Worm (Caenorhabditis elegans) whole organism, mixed stage, embryonic: ENCODE results near the gene ZK622.1.
A peak's percentile ranks its signal among the peaks of the same experiment; 100 is the strongest.

Source experiments
- bed-3 ChIP-seq: fragments of 200-800 bp; sonication (Bioruptor generic); optimal IDR thresholded peaks from 3 replicates; lab custom pipeline; 2018; ENCODE audit warnings: mild to moderate bottlenecking, missing genetic modification characterization, moderate library complexity, missing compliant biosample characterization
- blmp-1 ChIP-seq: fragments of 150-350 bp; optimal IDR thresholded peaks from 2 replicates; lab custom pipeline; 2014; ENCODE audit warnings: missing biosample characterization, missing genetic modification characterization
- ceh-39 ChIP-seq: fragments of 150-350 bp; optimal IDR thresholded peaks from 2 replicates; lab custom pipeline; 2014; ENCODE audit warnings: missing biosample characterization, missing genetic modification characterization
- ceh-43 ChIP-seq: fragments of 200-800 bp; sonication (Bioruptor generic); optimal IDR thresholded peaks from 2 replicates; lab custom pipeline; 2018; ENCODE audit warnings: mild to moderate bottlenecking, missing genetic modification characterization, moderate library complexity, missing compliant biosample characterization
- ceh-83 ChIP-seq: fragments of 200-800 bp; sonication (Bioruptor generic); optimal IDR thresholded peaks from 2 replicates; lab custom pipeline; 2018; ENCODE audit warnings: mild to moderate bottlenecking, missing genetic modification characterization, missing compliant biosample characterization
- ces-1 ChIP-seq: fragments of 150-350 bp; optimal IDR thresholded peaks from 2 replicates; lab custom pipeline; 2014; ENCODE audit warnings: missing biosample characterization, missing genetic modification reagents, missing genetic modification characterization
- cnd-1 ChIP-seq: fragments of 200-800 bp; sonication (Bioruptor generic); optimal IDR thresholded peaks from 2 replicates; lab custom pipeline; 2018; ENCODE audit warnings: mild to moderate bottlenecking, missing genetic modification characterization, missing compliant biosample characterization
- drap-1 ChIP-seq: fragments of 200-800 bp; sonication (Bioruptor generic); optimal IDR thresholded peaks from 3 replicates; lab custom pipeline; 2018; ENCODE audit warnings: mild to moderate bottlenecking, missing genetic modification characterization, missing compliant biosample characterization
- elt-1 ChIP-seq: sonication (generic microtip); optimal IDR thresholded peaks from 2 replicates; lab custom pipeline; 2017; ENCODE audit warnings: missing genetic modification characterization, mild to moderate bottlenecking, missing compliant biosample characterization, antibody characterized with exemption, moderate library complexity, borderline replicate concordance; ENCODE audit not compliant: insufficient read depth
- elt-3 ChIP-seq: fragments of 150-350 bp; optimal IDR thresholded peaks from 2 replicates; lab custom pipeline; 2014; ENCODE audit warnings: missing biosample characterization, missing genetic modification characterization
- flh-1 ChIP-seq: fragments of 200-800 bp; sonication (Bioruptor generic); optimal IDR thresholded peaks from 2 replicates; lab custom pipeline; 2018; ENCODE audit warnings: mild to moderate bottlenecking, missing genetic modification characterization, moderate library complexity, missing compliant biosample characterization
- hlh-1 ChIP-seq: fragments of 150-350 bp; optimal IDR thresholded peaks from 2 replicates; lab custom pipeline; 2014; ENCODE audit warnings: missing biosample characterization, missing genetic modification reagents, missing genetic modification characterization
- lin-13 ChIP-seq: fragments of 150-350 bp; optimal IDR thresholded peaks from 2 replicates; lab custom pipeline; 2014; ENCODE audit warnings: missing biosample characterization, missing genetic modification characterization
- lin-32 ChIP-seq: fragments of 200-800 bp; sonication (Bioruptor generic); optimal IDR thresholded peaks from 2 replicates; lab custom pipeline; 2018; ENCODE audit warnings: mild to moderate bottlenecking, missing genetic modification characterization, missing compliant biosample characterization
- lsy-2 ChIP-seq: fragments of 150-350 bp; optimal IDR thresholded peaks from 2 replicates; lab custom pipeline; 2014; ENCODE audit warnings: missing biosample characterization, missing genetic modification characterization
- mab-5 ChIP-seq: fragments of 150-350 bp; optimal IDR thresholded peaks from 2 replicates; lab custom pipeline; 2014; ENCODE audit warnings: missing biosample characterization, missing genetic modification characterization
- mls-2 ChIP-seq: sonication (generic microtip); optimal IDR thresholded peaks from 2 replicates; lab custom pipeline; 2016; ENCODE audit warnings: mild to moderate bottlenecking, missing genetic modification characterization, moderate library complexity, missing compliant biosample characterization
- nhr-12 ChIP-seq: fragments of 150-350 bp; optimal IDR thresholded peaks from 2 replicates; lab custom pipeline; 2014; ENCODE audit warnings: missing biosample characterization, missing genetic modification characterization
- nhr-2 ChIP-seq: fragments of 150-350 bp; optimal IDR thresholded peaks from 2 replicates; lab custom pipeline; 2014; ENCODE audit warnings: missing biosample characterization, missing genetic modification characterization
- nhr-28 ChIP-seq: fragments of 150-350 bp; optimal IDR thresholded peaks from 2 replicates; lab custom pipeline; 2014; ENCODE audit warnings: missing biosample characterization, missing genetic modification characterization
- nhr-76 ChIP-seq: sonication (generic microtip); optimal IDR thresholded peaks from 2 replicates; lab custom pipeline; 2017; ENCODE audit warnings: missing biosample characterization, missing genetic modification characterization
- pha-4 ChIP-seq: fragments of 150-350 bp; optimal IDR thresholded peaks from 2 replicates; lab custom pipeline; 2018; ENCODE audit warnings: missing biosample characterization, missing genetic modification reagents, missing genetic modification characterization
- sem-2 ChIP-seq: fragments of 200-800 bp; sonication (Bioruptor generic); optimal IDR thresholded peaks from 2 replicates; lab custom pipeline; 2018; ENCODE audit warnings: mild to moderate bottlenecking, missing genetic modification characterization, missing compliant biosample characterization
- snpc-4 ChIP-seq: fragments of 150-350 bp; optimal IDR thresholded peaks from 2 replicates; lab custom pipeline; 2014; ENCODE audit warnings: missing biosample characterization, missing genetic modification characterization
- sptf-1 ChIP-seq: sonication (generic microtip); optimal IDR thresholded peaks from 2 replicates; lab custom pipeline; 2017; ENCODE audit warnings: mild to moderate bottlenecking, missing genetic modification characterization, moderate library complexity, missing compliant biosample characterization
- unc-120 ChIP-seq: sonication (generic microtip); optimal IDR thresholded peaks from 2 replicates; lab custom pipeline; 2017; ENCODE audit warnings: missing genetic modification characterization, missing compliant biosample characterization; ENCODE audit not compliant: poor library complexity, severe bottlenecking
- unc-39 ChIP-seq: fragments of 150-350 bp; optimal IDR thresholded peaks from 2 replicates; lab custom pipeline; 2014; ENCODE audit warnings: missing biosample characterization, missing genetic modification characterization
- unc-62 ChIP-seq: fragments of 150-350 bp; optimal IDR thresholded peaks from 2 replicates; lab custom pipeline; 2014; ENCODE audit warnings: missing biosample characterization, missing genetic modification reagents, missing genetic modification characterization
- zip-8 ChIP-seq: fragments of 150-350 bp; optimal IDR thresholded peaks from 2 replicates; lab custom pipeline; 2014; ENCODE audit warnings: missing biosample characterization, missing genetic modification characterization

The ZK622.1 gene

ce11 chrII:5336660-5337494 is 43.3 kb downstream of the ZK622.1 start (continued):
- TF ChIP-seq elt-1 (tag; lab: Kevin White, UChicago): no peak
- no peak for TF ChIP-seq mls-2
- no peak for TF ChIP-seq snpc-4 (tag; lab: Kevin White, UChicago)
- no peak for TF ChIP-seq ceh-39
- TF ChIP-seq ceh-83: no peak
- peak; percentile 67 for TF ChIP-seq pha-4 (tag; lab: Kevin White, UChicago)
- no peak for TF ChIP-seq nhr-28

ce11 chrII:5337495-5337840 is 43.9 kb downstream of the ZK622.1 start:
- TF ChIP-seq snpc-4 (tag; lab: Kevin White, UChicago): no peak
- TF ChIP-seq zip-8 (tag; lab: Kevin White, UChicago): no peak
- no peak for TF ChIP-seq elt-1 (tag; lab: Kevin White, UChicago)
- no peak for TF ChIP-seq sem-2 (GFP tag; lab: Kevin White, UChicago)
- TF ChIP-seq sptf-1: no peak
- no peak for TF ChIP-seq lin-32 (GFP tag; lab: Kevin White, UChicago)
- TF ChIP-seq unc-62 (GFP tag; lab: Kevin White, UChicago): no peak
- no peak for TF ChIP-seq mab-5
- TF ChIP-seq lsy-2: no peak
- no peak for TF ChIP-seq ceh-43 (GFP tag; lab: Kevin White, UChicago)
- TF ChIP-seq unc-120 (tag; lab: Kevin White, UChicago): no peak
- no peak for TF ChIP-seq ceh-39

ce11 chrII:5338301-5338700 is 44.7 kb downstream of the ZK622.1 start:
- TF ChIP-seq ceh-39: no peak
- no peak for TF ChIP-seq pha-4 (tag; lab: Kevin White, UChicago)
- TF ChIP-seq lin-32 (GFP tag; lab: Kevin White, UChicago): no peak
- no peak for TF ChIP-seq sem-2 (GFP tag; lab: Kevin White, UChicago)
- TF ChIP-seq flh-1: no peak
- TF ChIP-seq unc-120 (tag; lab: Kevin White, UChicago): no peak

ce11 chrII:5339547-5339946 is 45.9 kb downstream of the ZK622.1 start:
- TF ChIP-seq elt-3 (tag; lab: Kevin White, UChicago) (no peak), nhr-2 (tag; lab: Kevin White, UChicago) (no peak), ceh-43 (GFP tag; lab: Kevin White, UChicago) (no peak), bed-3 (GFP tag; lab: Kevin White, UChicago) (no peak), unc-120 (tag; lab: Kevin White, UChicago) (no peak), unc-62 (GFP tag; lab: Kevin White, UChicago) (no peak), ceh-83 (no peak), cnd-1 (tag; lab: Kevin White, UChicago) (no peak), elt-1 (tag; lab: Kevin White, UChicago) (no peak)

ce11 chrII:5340672-5341568 is 47.3 kb downstream of the ZK622.1 start:
- TF ChIP-seq sem-2 (GFP tag; lab: Kevin White, UChicago) (no peak), ces-1 (GFP tag; lab: Kevin White, UChicago) (peak; percentile 42), drap-1 (no peak)

- TF ChIP-seq nhr-12 (tag; lab: Kevin White, UChicago): no peak
Measured at ce11 chrII:5341573-5341972, 48.0 kb downstream of the ZK622.1 start.

- TF ChIP-seq elt-1 (tag; lab: Kevin White, UChicago) (no peak), mab-5 (no peak), ceh-43 (GFP tag; lab: Kevin White, UChicago) (no peak), elt-3 (tag; lab: Kevin White, UChicago) (no peak), zip-8 (tag; lab: Kevin White, UChicago) (no peak), nhr-76 (no peak), mls-2 (no peak), sem-2 (GFP tag; lab: Kevin White, UChicago) (no peak), unc-39 (no peak), nhr-12 (tag; lab: Kevin White, UChicago) (no peak), lin-13 (tag; lab: Kevin White, UChicago) (no peak), nhr-2 (tag; lab: Kevin White, UChicago) (no peak), hlh-1 (tag; lab: Kevin White, UChicago) (no peak), ceh-39 (no peak), blmp-1 (tag; lab: Kevin White, UChicago) (no peak), lsy-2 (no peak), ces-1 (GFP tag; lab: Kevin White, UChicago) (no peak)
Measured at ce11 chrII:5342412-5342811, 48.8 kb downstream of the ZK622.1 start.
